Fruit fly (Drosophila melanogaster) Kc167 (cell line): ENCODE data around the gene Dok.

Experiments
- Myc ChIP-seq: fragments of >200 bp; optimal IDR thresholded peaks from 2 replicates; lab custom pipeline; 2017; ENCODE audit warnings: missing external identifiers
- ttk ChIP-seq: sonication (Bioruptor generic); optimal IDR thresholded peaks from 2 replicates; lab custom pipeline; 2017; ENCODE audit warnings: missing external identifiers

DNA sequence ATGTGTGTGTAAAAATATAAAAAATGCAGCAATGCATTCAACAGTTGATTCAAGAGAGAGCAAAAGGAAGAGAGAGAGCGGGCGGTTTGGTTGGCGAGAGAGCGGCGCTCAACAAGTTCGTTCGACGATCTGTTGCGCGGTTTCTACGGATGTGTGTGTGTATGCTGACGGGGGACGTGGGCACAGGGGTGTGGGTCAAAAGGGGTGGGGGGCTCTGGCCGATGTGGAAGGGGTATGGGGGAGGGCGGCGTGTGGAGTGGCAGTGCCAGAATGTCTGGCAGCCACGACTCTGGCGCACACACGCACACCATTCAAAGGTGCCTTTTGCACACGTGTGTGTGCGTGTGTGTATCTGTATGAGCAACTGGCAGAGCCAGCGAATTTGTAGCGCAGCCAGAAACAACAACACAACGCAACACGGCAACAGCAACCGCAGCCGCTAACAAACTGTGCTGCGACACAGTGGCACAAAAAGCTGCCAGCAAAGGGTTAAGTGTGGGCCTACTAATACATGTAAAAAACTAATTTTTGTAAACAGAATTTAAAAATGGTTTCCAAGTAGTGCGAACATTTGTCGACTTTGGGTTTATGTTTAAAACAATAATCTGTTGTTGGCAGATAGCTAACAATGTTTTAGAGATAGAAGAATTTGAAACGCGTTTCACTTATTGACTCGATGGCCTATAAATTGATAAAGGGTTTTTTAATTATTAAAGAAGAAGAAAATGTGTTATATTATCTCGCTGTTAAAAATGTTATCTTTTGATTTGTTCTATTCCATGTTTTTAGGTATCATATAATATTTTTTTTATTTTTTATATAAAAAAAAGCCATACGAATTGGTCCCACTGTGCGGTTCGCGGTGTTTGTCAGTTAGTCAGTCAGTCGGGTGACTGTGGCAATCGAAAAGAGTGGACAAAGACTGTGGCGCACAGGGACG lies 17.2 kb upstream of the Dok start:
- TF ChIP-seq Myc (lab: Kevin White, UChicago) (no peak), ttk (lab: Kevin White, UChicago) (no peak)
